Worm (Caenorhabditis elegans) whole organism, midembryonic: Measurements from ENCODE around the gene T05C12.15.

Source experiments
- cog-1 ChIP-seq: sonication (generic microtip); optimal IDR thresholded peaks from 2 replicates; lab custom pipeline; 2016; ENCODE audit warnings: missing genetic modification characterization, missing compliant biosample characterization
- flt-1 ChIP-seq: fragments of 200-800 bp; sonication (Bioruptor generic); IDR thresholded peaks from 2 replicates; pipeline ENCODE4 v1.3.6; 2022; ENCODE audit warnings: missing genetic modification characterization, missing compliant biosample characterization
- klf-2 ChIP-seq: fragments of 200-800 bp; sonication (Bioruptor generic); conservative IDR thresholded peaks from 2 replicates; pipeline ENCODE4 v1.3.6; 2022; ENCODE audit warnings: missing genetic modification reagents, missing genetic modification characterization, missing compliant biosample characterization
- med-1 ChIP-seq: sonication (generic microtip); optimal IDR thresholded peaks from 2 replicates; lab custom pipeline; 2017; ENCODE audit warnings: missing genetic modification characterization, mild to moderate bottlenecking, missing compliant biosample characterization, antibody characterized with exemption, missing genetic modification reagents; ENCODE audit not compliant: insufficient read depth
- ref-1 ChIP-seq: fragments of 200-800 bp; sonication (Bioruptor generic); conservative IDR thresholded peaks from 2 replicates; pipeline ENCODE4 v1.3.6; 2022; ENCODE audit warnings: missing genetic modification reagents, missing genetic modification characterization, missing compliant biosample characterization
- tab-1 ChIP-seq: fragments of 200-800 bp; sonication (Bioruptor generic); IDR thresholded peaks from 2 replicates; pipeline ENCODE4 v1.3.6; 2022; ENCODE audit warnings: missing genetic modification characterization, missing compliant biosample characterization
- ztf-23 ChIP-seq: fragments of 200-800 bp; sonication (Bioruptor generic); IDR thresholded peaks from 2 replicates; pipeline ENCODE4 v1.3.6; 2022; ENCODE audit warnings: missing genetic modification reagents, missing genetic modification characterization, missing compliant biosample characterization
- ztf-29 ChIP-seq: fragments of 200-800 bp; sonication (Bioruptor generic); IDR thresholded peaks from 2 replicates; pipeline ENCODE4 v1.3.6; 2022; ENCODE audit warnings: missing genetic modification reagents, missing genetic modification characterization, missing compliant biosample characterization

DNA sequence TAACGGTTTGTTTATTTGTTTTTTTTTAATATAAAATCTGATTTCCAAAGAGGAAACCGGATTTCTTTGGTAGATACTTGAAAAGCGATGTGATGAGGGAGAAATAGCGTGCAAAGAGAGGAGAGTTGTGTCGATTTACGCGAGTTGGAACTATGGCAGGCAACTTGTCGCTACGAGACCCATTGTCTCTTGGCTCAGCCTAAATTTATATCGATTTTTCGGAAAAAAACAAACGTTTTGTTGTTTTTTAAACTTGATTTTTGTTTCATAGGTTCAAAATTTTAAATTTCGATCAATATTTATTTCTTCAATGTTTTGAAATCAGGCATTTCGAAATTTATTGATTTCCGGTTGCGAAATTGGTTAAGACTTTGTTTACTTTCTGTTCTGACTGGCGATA is 47.0 kb downstream of the T05C12.15 start, which contains the start of gene M110.3:
- TF ChIP-seq klf-2 (no peak), tab-1 (GFP tag; lab: Robert Waterston, UW) (no peak), ref-1 (GFP tag; lab: Robert Waterston, UW) (no peak), cog-1 (tag; lab: Kevin White, UChicago) (no peak), flt-1 (no peak), ztf-29 (GFP tag; lab: Robert Waterston, UW) (no peak), med-1 (GFP tag; lab: Kevin White, UChicago) (no peak), ztf-23 (GFP tag; lab: Robert Waterston, UW) (no peak)
